Worm (Caenorhabditis elegans) whole organism, late embryonic: ENCODE results near the gene F11A10.6.

Experiments
- C08G9.2 ChIP-seq: sonication (generic microtip); optimal IDR thresholded peaks from 2 replicates; lab custom pipeline; 2016; ENCODE audit warnings: mild to moderate bottlenecking, missing genetic modification characterization, moderate library complexity, missing compliant biosample characterization
- K02D7.2 ChIP-seq: sonication (generic microtip); optimal IDR thresholded peaks from 2 replicates; lab custom pipeline; 2017; ENCODE audit warnings: mild to moderate bottlenecking, missing genetic modification characterization, missing compliant biosample characterization
- K09A11.1 ChIP-seq: sonication (generic microtip); optimal IDR thresholded peaks from 2 replicates; lab custom pipeline; 2017; ENCODE audit warnings: antibody characterized with exemption, mild to moderate bottlenecking, missing genetic modification characterization, missing compliant biosample characterization; ENCODE audit not compliant: insufficient read depth
- T23F11.4 ChIP-seq: fragments of 200-800 bp; sonication (Bioruptor generic); optimal IDR thresholded peaks from 2 replicates; lab custom pipeline; 2018; ENCODE audit warnings: mild to moderate bottlenecking, missing genetic modification characterization, missing compliant biosample characterization
- Y22D7AL.16 ChIP-seq: sonication (generic microtip); optimal IDR thresholded peaks from 2 replicates; lab custom pipeline; 2016; ENCODE audit warnings: missing genetic modification characterization, missing compliant biosample characterization
- ama-1 ChIP-seq: fragments of 150-350 bp; optimal IDR thresholded peaks from 2 replicates; lab custom pipeline; 2014
- ceh-14 ChIP-seq: sonication (generic microtip); optimal IDR thresholded peaks from 2 replicates; lab custom pipeline; 2016; ENCODE audit warnings: missing genotype, missing genetic modification characterization, missing compliant biosample characterization
- ceh-18 ChIP-seq: sonication (generic microtip); optimal IDR thresholded peaks from 2 replicates; lab custom pipeline; 2016; ENCODE audit warnings: missing genetic modification characterization, missing compliant biosample characterization
- ceh-24 ChIP-seq: sonication (generic microtip); optimal IDR thresholded peaks from 2 replicates; lab custom pipeline; 2016; ENCODE audit warnings: mild to moderate bottlenecking, missing genetic modification characterization, missing compliant biosample characterization
- ceh-31 ChIP-seq: sonication (generic microtip); optimal IDR thresholded peaks from 2 replicates; lab custom pipeline; 2016; ENCODE audit warnings: missing genetic modification characterization, missing compliant biosample characterization
- ceh-45 ChIP-seq: fragments of 200-800 bp; sonication (Bioruptor generic); IDR thresholded peaks from 2 replicates; pipeline ENCODE4 v1.3.6; 2022; ENCODE audit warnings: missing genetic modification reagents, missing genetic modification characterization, missing compliant biosample characterization
- ceh-48 ChIP-seq: sonication (generic microtip); optimal IDR thresholded peaks from 2 replicates; lab custom pipeline; 2016; ENCODE audit warnings: missing genetic modification characterization, inconsistent platforms, missing compliant biosample characterization
- ceh-6 ChIP-seq: fragments of 200-800 bp; sonication (Bioruptor generic); optimal IDR thresholded peaks from 2 replicates; lab custom pipeline; 2018; ENCODE audit warnings: mild to moderate bottlenecking, missing genetic modification characterization, missing compliant biosample characterization
- ceh-9 ChIP-seq: sonication (generic microtip); optimal IDR thresholded peaks from 2 replicates; lab custom pipeline; 2016; ENCODE audit warnings: mild to moderate bottlenecking, missing genetic modification characterization, inconsistent platforms, missing compliant biosample characterization
- dmd-4 ChIP-seq: sonication (generic microtip); optimal IDR thresholded peaks from 2 replicates; lab custom pipeline; 2016; ENCODE audit warnings: borderline replicate concordance, missing genetic modification characterization, missing compliant biosample characterization
- elt-2 ChIP-seq: sonication (generic microtip); optimal IDR thresholded peaks from 2 replicates; lab custom pipeline; 2016; ENCODE audit warnings: missing genetic modification reagents, missing genetic modification characterization, missing compliant biosample characterization
- elt-4 ChIP-seq: sonication (generic microtip); optimal IDR thresholded peaks from 2 replicates; lab custom pipeline; 2016; ENCODE audit warnings: missing genetic modification characterization, missing compliant biosample characterization
- eyg-1 ChIP-seq: sonication (generic microtip); optimal IDR thresholded peaks from 2 replicates; lab custom pipeline; 2016; ENCODE audit warnings: missing genotype, missing genetic modification characterization, missing compliant biosample characterization
- fkh-10 ChIP-seq: fragments of 150-350 bp; optimal IDR thresholded peaks from 2 replicates; lab custom pipeline; 2014; ENCODE audit warnings: missing biosample characterization, missing genetic modification reagents, missing genetic modification characterization
- gmeb-2 ChIP-seq: sonication (generic microtip); optimal IDR thresholded peaks from 2 replicates; lab custom pipeline; 2016; ENCODE audit warnings: missing genetic modification characterization, inconsistent platforms, missing compliant biosample characterization
- hlh-13 ChIP-seq: fragments of 200-800 bp; sonication (Bioruptor generic); optimal IDR thresholded peaks from 2 replicates; lab custom pipeline; 2018; ENCODE audit warnings: mild to moderate bottlenecking, missing genetic modification characterization, missing compliant biosample characterization
- hlh-15 ChIP-seq: sonication (generic microtip); optimal IDR thresholded peaks from 2 replicates; lab custom pipeline; 2016; ENCODE audit warnings: missing genetic modification characterization, missing compliant biosample characterization
- hlh-30 ChIP-seq: sonication (generic microtip); optimal IDR thresholded peaks from 2 replicates; lab custom pipeline; 2017; ENCODE audit warnings: antibody characterized with exemption, missing genetic modification characterization, missing compliant biosample characterization; ENCODE audit not compliant: insufficient read depth
- hlh-6 ChIP-seq: sonication (generic microtip); optimal IDR thresholded peaks from 2 replicates; lab custom pipeline; 2016; ENCODE audit warnings: missing genotype, missing genetic modification characterization, missing compliant biosample characterization
- lin-11 ChIP-seq: fragments of 200-800 bp; sonication (Bioruptor generic); optimal IDR thresholded peaks from 2 replicates; lab custom pipeline; 2018; ENCODE audit warnings: mild to moderate bottlenecking, missing genetic modification characterization, missing compliant biosample characterization
- madf-2 ChIP-seq: sonication (generic microtip); optimal IDR thresholded peaks from 2 replicates; lab custom pipeline; 2017; ENCODE audit warnings: missing genetic modification characterization, missing compliant biosample characterization
- nfya-1 ChIP-seq: sonication (generic microtip); optimal IDR thresholded peaks from 2 replicates; lab custom pipeline; 2017; ENCODE audit warnings: missing genetic modification characterization, mild to moderate bottlenecking, missing compliant biosample characterization, antibody characterized with exemption, moderate library complexity
- nhr-11 ChIP-seq: fragments of 150-350 bp; optimal IDR thresholded peaks from 2 replicates; lab custom pipeline; 2014; ENCODE audit warnings: missing biosample characterization, missing genetic modification characterization
- npax-4 ChIP-seq: sonication (generic microtip); optimal IDR thresholded peaks from 2 replicates; lab custom pipeline; 2016; ENCODE audit warnings: missing genetic modification characterization, missing compliant biosample characterization
- pag-3 ChIP-seq: sonication (generic microtip); optimal IDR thresholded peaks from 2 replicates; lab custom pipeline; 2016; ENCODE audit warnings: missing compliant biosample characterization, missing genetic modification characterization, borderline replicate concordance
- pat-9 ChIP-seq: fragments of 200-800 bp; sonication (Bioruptor generic); optimal IDR thresholded peaks from 2 replicates; lab custom pipeline; 2018; ENCODE audit warnings: mild to moderate bottlenecking, missing genetic modification characterization, moderate library complexity, missing compliant biosample characterization
- pros-1 ChIP-seq: fragments of 150-350 bp; optimal IDR thresholded peaks from 2 replicates; lab custom pipeline; 2014; ENCODE audit warnings: missing biosample characterization, missing genetic modification reagents, missing genetic modification characterization
- sox-2 ChIP-seq: fragments of 200-800 bp; sonication (Bioruptor generic); IDR thresholded peaks from 2 replicates; pipeline ENCODE4 v1.3.6; 2022; ENCODE audit warnings: missing genetic modification reagents, missing genetic modification characterization, missing compliant biosample characterization
- sox-4 ChIP-seq: sonication (generic microtip); optimal IDR thresholded peaks from 2 replicates; lab custom pipeline; 2017; ENCODE audit warnings: mild to moderate bottlenecking, missing genetic modification characterization, inconsistent platforms, missing compliant biosample characterization
- syd-9 ChIP-seq: sonication (generic microtip); optimal IDR thresholded peaks from 2 replicates; lab custom pipeline; 2016; ENCODE audit warnings: mild to moderate bottlenecking, missing genetic modification characterization, moderate library complexity, missing compliant biosample characterization
- tbx-2 ChIP-seq: sonication (generic microtip); optimal IDR thresholded peaks from 2 replicates; lab custom pipeline; 2016; ENCODE audit warnings: missing genetic modification characterization, missing compliant biosample characterization
- tbx-7 ChIP-seq: sonication (generic microtip); optimal IDR thresholded peaks from 2 replicates; lab custom pipeline; 2016; ENCODE audit warnings: missing genotype, missing genetic modification characterization, missing compliant biosample characterization
- ttx-3 ChIP-seq: sonication (generic microtip); optimal IDR thresholded peaks from 2 replicates; lab custom pipeline; 2016; ENCODE audit warnings: missing genetic modification reagents, missing genetic modification characterization, missing compliant biosample characterization
- zip-5 ChIP-seq: sonication (generic microtip); optimal IDR thresholded peaks from 2 replicates; lab custom pipeline; 2016; ENCODE audit warnings: missing genetic modification characterization, missing compliant biosample characterization

F11A10.6 gene

DNA sequence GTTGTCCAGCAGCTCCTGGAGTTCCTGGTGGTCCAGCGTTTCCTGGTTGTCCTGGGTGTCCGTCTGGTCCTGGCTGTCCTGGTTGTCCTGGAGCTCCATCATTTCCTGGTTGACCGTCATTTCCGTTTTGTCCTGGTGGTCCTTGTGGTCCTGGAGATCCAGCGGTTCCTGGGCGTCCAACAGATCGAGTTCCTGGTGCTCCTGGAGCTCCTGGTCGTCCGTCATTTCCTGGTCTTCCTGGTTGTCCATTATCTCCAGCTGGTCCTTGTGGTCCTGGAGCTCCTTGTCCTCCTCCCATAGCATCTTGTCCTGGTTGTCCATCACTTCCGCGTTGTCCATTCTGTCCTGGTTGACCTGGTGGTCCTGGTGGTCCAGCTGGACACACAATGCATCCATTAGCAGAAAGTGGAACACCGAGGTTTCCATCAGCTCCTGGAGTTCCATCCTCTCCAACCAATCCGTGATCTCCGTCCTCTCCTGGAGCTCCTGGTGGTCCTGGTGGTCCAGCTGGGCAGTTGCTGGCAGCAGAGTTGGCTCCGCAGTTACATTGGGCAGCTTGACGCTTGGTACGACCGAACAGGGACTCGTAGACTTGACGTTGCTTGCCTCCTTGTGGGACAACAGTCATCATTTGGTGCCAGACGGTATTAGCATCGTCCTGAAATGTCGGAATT is 19.7 kb upstream of the F11A10.6 start:
- TF ChIP-seq ceh-18 (tag; lab: Kevin White, UChicago) (no peak), elt-4 (peak; percentile 38)
- TF ChIP-seq, all 69 proteins: peak for 1

DNA sequence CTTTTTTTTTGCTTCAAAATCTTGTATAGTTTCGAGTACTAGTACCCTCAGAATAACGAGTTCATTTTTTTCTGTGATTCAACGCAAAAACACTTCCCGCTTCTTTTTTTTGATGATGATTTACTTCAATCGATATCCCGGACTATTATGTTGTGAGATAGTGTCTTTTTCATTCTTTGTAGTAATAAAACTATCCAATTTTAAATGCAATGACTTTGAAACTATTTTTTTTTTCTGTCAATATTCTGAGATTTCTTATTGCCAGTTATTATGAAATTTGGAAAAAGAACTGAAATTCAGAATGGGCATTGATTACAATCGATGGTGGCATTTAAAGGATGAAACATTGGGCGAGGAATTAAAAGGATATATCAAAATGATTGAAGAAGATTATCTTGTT is 16.1 kb upstream of the F11A10.6 start, which contains the start of gene M18.3:
Gene M18.3, plus strand, starts transcription at position 301 of the 400 bp plus-strand sequence.
- TF ChIP-seq eyg-1 = no peak
- TF ChIP-seq ceh-24 (tag; lab: Kevin White, UChicago) = no peak
- TF ChIP-seq hlh-15 (tag; lab: Kevin White, UChicago) = no peak
- no peak for TF ChIP-seq T23F11.4 (GFP tag; lab: Kevin White, UChicago)
- no peak for TF ChIP-seq tbx-2 (tag; lab: Kevin White, UChicago)
- TF ChIP-seq nfya-1 (tag; lab: Kevin White, UChicago) = no peak
- TF ChIP-seq ama-1 (lab: Kevin White, UChicago) = no peak
- TF ChIP-seq hlh-13 (GFP tag; lab: Kevin White, UChicago) = no peak
- no peak for TF ChIP-seq syd-9 (tag; lab: Kevin White, UChicago)
- TF ChIP-seq Y22D7AL.16 (tag; lab: Kevin White, UChicago) = no peak
- TF ChIP-seq madf-2 = no peak
- TF ChIP-seq fkh-10 (GFP tag; lab: Kevin White, UChicago) = no peak
- TF ChIP-seq ttx-3 (tag; lab: Kevin White, UChicago) = no peak
- TF ChIP-seq sox-4 (tag; lab: Kevin White, UChicago) = no peak
- no peak for TF ChIP-seq zip-5 (tag; lab: Kevin White, UChicago)

DNA sequence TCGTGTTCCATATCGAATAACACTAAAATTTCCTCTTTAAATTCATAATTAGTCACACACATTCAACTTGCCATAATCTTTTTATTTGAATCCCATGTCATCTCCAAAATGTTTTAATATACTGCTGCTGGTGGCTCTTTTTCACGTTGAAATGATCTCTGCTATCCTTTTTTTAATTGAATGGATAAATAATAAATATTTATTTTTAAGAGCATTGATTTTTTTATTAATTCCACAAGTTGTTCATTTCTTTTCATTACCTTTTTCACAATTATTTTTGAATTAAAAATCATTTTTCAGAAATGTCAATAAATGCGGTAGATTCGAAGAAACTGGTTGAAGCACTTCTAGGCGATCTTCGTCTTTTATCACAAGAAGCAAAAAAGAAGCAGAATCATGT is 7.0 kb upstream of the F11A10.6 start, which contains the start of gene mon-2:
Gene mon-2, plus strand, starts transcription at position 301 of the 400 bp plus-strand sequence.
- TF ChIP-seq tbx-2 (tag; lab: Kevin White, UChicago) (no peak), tbx-7 (no peak), nhr-11 (tag; lab: Kevin White, UChicago) (no peak), nfya-1 (tag; lab: Kevin White, UChicago) (no peak), lin-11 (no peak), ceh-45 (no peak), ceh-9 (tag; lab: Kevin White, UChicago) (no peak), dmd-4 (tag; lab: Kevin White, UChicago) (no peak), ceh-14 (no peak), elt-2 (tag; lab: Kevin White, UChicago) (no peak), T23F11.4 (GFP tag; lab: Kevin White, UChicago) (no peak), elt-4 (no peak), npax-4 (tag; lab: Kevin White, UChicago) (no peak)

DNA sequence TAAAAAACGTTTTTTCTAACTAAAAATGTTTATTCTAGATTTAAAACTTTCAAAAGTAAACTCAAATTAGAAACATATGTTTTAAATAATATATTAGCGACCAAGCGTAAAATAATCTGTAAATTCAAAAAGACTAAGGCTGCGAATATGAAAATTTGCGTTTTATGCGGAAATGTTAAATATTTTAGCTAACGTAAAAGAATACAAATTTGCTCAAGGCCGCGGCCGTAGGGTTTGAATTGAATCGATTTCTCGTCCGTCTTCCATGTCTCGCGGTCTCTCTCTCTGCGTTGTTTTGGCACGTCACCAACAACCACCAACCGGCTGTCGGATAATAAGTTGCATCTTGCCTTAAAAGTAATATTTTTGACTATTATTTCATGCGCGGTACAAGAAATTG is 4.4 kb upstream of the F11A10.6 start, which contains the start of gene F11A10.5:
Gene F11A10.5, plus strand, starts transcription at position 301 of the 400 bp plus-strand sequence.
- TF ChIP-seq ceh-31 (peak; percentile 10), elt-4 (no peak), gmeb-2 (tag; lab: Kevin White, UChicago) (no peak), pros-1 (no peak), fkh-10 (GFP tag; lab: Kevin White, UChicago) (no peak), pat-9 (no peak), hlh-30 (tag; lab: Kevin White, UChicago) (no peak), hlh-6 (tag; lab: Kevin White, UChicago) (no peak), C08G9.2 (tag; lab: Kevin White, UChicago) (no peak), lin-11 (no peak), ceh-18 (tag; lab: Kevin White, UChicago) (no peak), syd-9 (tag; lab: Kevin White, UChicago) (no peak), sox-2 (GFP tag; lab: Robert Waterston, UW) (no peak), ceh-6 (GFP tag; lab: Kevin White, UChicago) (no peak), K02D7.2 (tag; lab: Kevin White, UChicago) (no peak), ceh-48 (tag; lab: Kevin White, UChicago) (peak; percentile 47), K09A11.1 (tag; lab: Kevin White, UChicago) (no peak), zip-5 (tag; lab: Kevin White, UChicago) (peak; percentile 16), pag-3 (tag; lab: Kevin White, UChicago) (no peak), ceh-24 (tag; lab: Kevin White, UChicago) (no peak)
